Worm (Caenorhabditis elegans): ENCODE results near the gene soap-1.

The soap-1 gene

DNA sequence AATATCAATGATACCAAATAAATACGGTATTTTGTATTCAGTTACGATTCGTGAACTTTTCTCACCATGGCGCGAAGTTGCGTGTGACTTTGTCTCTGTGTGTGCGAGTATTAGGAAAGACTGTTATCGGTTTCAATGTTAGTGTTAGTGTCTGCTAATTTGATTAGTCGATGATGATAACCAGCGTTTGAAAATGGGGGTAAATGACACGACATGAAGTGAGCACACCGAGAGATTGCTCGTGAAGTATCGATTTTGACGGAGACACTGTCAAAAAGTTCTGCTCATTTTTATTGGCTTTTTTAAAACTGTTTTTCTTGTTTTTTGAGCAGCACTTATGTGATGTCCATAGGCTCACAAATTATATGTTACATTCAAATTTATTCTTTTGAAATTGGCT lies 16.3 kb downstream of the soap-1 start (continued):
- TF ChIP-seq Y67H2A.10 (GFP tag; conservative IDR thresholded peaks at IDR 0.05) = no peak
- TF ChIP-seq rpc-1 (optimal IDR thresholded peaks at IDR 0.05) = no peak
- TF ChIP-seq rpc-1 (tag; optimal IDR thresholded peaks at IDR 0.05) = no peak
- TF ChIP-seq F57A8.1 (GFP tag; optimal IDR thresholded peaks at IDR 0.05) = no peak
- TF ChIP-seq ztf-3 (GFP tag; optimal IDR thresholded peaks at IDR 0.05) = no peak
- no peak for TF ChIP-seq hlh-26 (GFP tag; conservative IDR thresholded peaks at IDR 0.05)
- peak; percentile 76 for TF ChIP-seq Y53G8AR.9 (GFP tag; conservative IDR thresholded peaks at IDR 0.05)
- no peak for TF ChIP-seq snpc-4 (GFP tag; optimal IDR thresholded peaks at IDR 0.05)
- TF ChIP-seq snpc-4 (tag; optimal IDR thresholded peaks at IDR 0.05) = peak in 2 of 4 experiments; percentile 6 to 46
- no peak for TF ChIP-seq Y53F4B.3 (GFP tag; IDR thresholded peaks at IDR 0.05)
- peak; percentile 45 for TF ChIP-seq tbp1 (GFP tag; optimal IDR thresholded peaks at IDR 0.05)
- peak; percentile 40 for TF ChIP-seq atf-7 (tag; optimal IDR thresholded peaks at IDR 0.05)
- no peak for TF ChIP-seq dpl-1 (GFP tag; optimal IDR thresholded peaks at IDR 0.05)
- no peak for TF ChIP-seq mxl-1 (tag; optimal IDR thresholded peaks at IDR 0.05)
- no peak for TF ChIP-seq ccch-3 (GFP tag; optimal IDR thresholded peaks at IDR 0.05)
- TF ChIP-seq fkh-3 (tag; optimal IDR thresholded peaks at IDR 0.05) = no peak
- TF ChIP-seq pbrm-1 (GFP tag; IDR thresholded peaks at IDR 0.05) = peak; percentile 39; the same call in 1 of the 2 replicates
- TF ChIP-seq efl-1 (GFP tag; optimal IDR thresholded peaks at IDR 0.05) = no peak
- TF ChIP-seq mel-28 (tag; optimal IDR thresholded peaks at IDR 0.05; ENCODE audit: borderline replicate concordance) = no peak
- no peak for TF ChIP-seq ztf-18 (tag; optimal IDR thresholded peaks at IDR 0.05)
- TF ChIP-seq bed-2 (GFP tag; IDR thresholded peaks at IDR 0.05) = no peak
- peak; percentile 6 for TF ChIP-seq snpc-3.4 (tag; optimal IDR thresholded peaks at IDR 0.05)
- no peak for TF ChIP-seq B0035.1 (tag; optimal IDR thresholded peaks at IDR 0.05)
- no peak for TF ChIP-seq T26A5.8 (tag; optimal IDR thresholded peaks at IDR 0.05)
- TF ChIP-seq egl-18 (GFP tag; IDR thresholded peaks at IDR 0.05) = no peak
- no peak for TF ChIP-seq B0261.1 (tag; optimal IDR thresholded peaks at IDR 0.05)
- no peak for TF ChIP-seq athp-1 (tag; optimal IDR thresholded peaks at IDR 0.05)
- peak; percentile 4 for TF ChIP-seq ztf-22 (GFP tag; optimal IDR thresholded peaks at IDR 0.05)
- no peak for TF ChIP-seq F39B2.1 (GFP tag; IDR thresholded peaks at IDR 0.05)
- TF ChIP-seq K11D2.4 (GFP tag; IDR thresholded peaks at IDR 0.05) = no peak
- TF ChIP-seq T07F8.4 (tag; optimal IDR thresholded peaks at IDR 0.05) = no peak
- no peak for TF ChIP-seq unc-130 (GFP tag; optimal IDR thresholded peaks at IDR 0.05)
- TF ChIP-seq D2030.7 (GFP tag; IDR thresholded peaks at IDR 0.05) = no peak
- TF ChIP-seq die-1 (tag; optimal IDR thresholded peaks at IDR 0.05) = no peak
- no peak for TF ChIP-seq C06A6.2 (GFP tag; conservative IDR thresholded peaks at IDR 0.05)
- no peak for TF ChIP-seq K12H6.12 (tag; optimal IDR thresholded peaks at IDR 0.05)
- peak; percentile 35 for TF ChIP-seq lin-54 (GFP tag; optimal IDR thresholded peaks at IDR 0.05)
- no peak for TF ChIP-seq lsy-27 (tag; optimal IDR thresholded peaks at IDR 0.05; ENCODE audit: borderline replicate concordance, insufficient read depth)
- peak; percentile 71 for TF ChIP-seq tlf-1 (GFP tag; optimal IDR thresholded peaks at IDR 0.05)
- TF ChIP-seq Y95B8A.8 (GFP tag; IDR thresholded peaks at IDR 0.05) = 0 out of 2 replicates have a peak, but pooled peaks have one; percentile 42
- no peak for TF ChIP-seq ceh-27 (GFP tag; optimal IDR thresholded peaks at IDR 0.05)
- 0 out of 2 replicates have a peak, but pooled peaks have one; percentile 31 for TF ChIP-seq hmg-1.2 (GFP tag; IDR thresholded peaks at IDR 0.05)
- no peak for TF ChIP-seq ztf-26 (tag; optimal IDR thresholded peaks at IDR 0.05)
- TF ChIP-seq B0019.2 (GFP tag; conservative IDR thresholded peaks at IDR 0.05) = no peak
- no peak for TF ChIP-seq ztf-6 (GFP tag; IDR thresholded peaks at IDR 0.05)
- 0 out of 2 replicates have a peak, but pooled peaks have one; percentile 45 for TF ChIP-seq ceh-40 (GFP tag; IDR thresholded peaks at IDR 0.05)
- no peak for TF ChIP-seq mes-4 (tag; optimal IDR thresholded peaks at IDR 0.05)
- TF ChIP-seq Y56A3A.18 (GFP tag; IDR thresholded peaks at IDR 0.05) = 0 out of 2 replicates have a peak, but pooled peaks have one; percentile 54
- TF ChIP-seq nhr-27 (tag; optimal IDR thresholded peaks at IDR 0.05) = no peak
- peak; percentile 72 for TF ChIP-seq ekl-4 (GFP tag; IDR thresholded peaks at IDR 0.05)
